Worm (Caenorhabditis elegans) whole organism, early embryonic: ENCODE data around the gene C32B5.15.
"Not testable (repeated sequence)": the region's sequence is repeated elsewhere in the genome, so short reads cannot be mapped to it uniquely, and the experiment has no call there.

Experiments used
- B0310.2 ChIP-seq: sonication (generic microtip); optimal IDR thresholded peaks from 2 replicates; lab custom pipeline; 2016; ENCODE audit warnings: mild to moderate bottlenecking, missing genetic modification characterization, missing compliant biosample characterization
- aly-1 ChIP-seq: sonication (generic microtip); optimal IDR thresholded peaks from 2 replicates; lab custom pipeline; 2016; ENCODE audit warnings: missing genetic modification characterization, missing compliant biosample characterization
- ama-1 ChIP-seq: fragments of 150-350 bp; optimal IDR thresholded peaks from 2 replicates; lab custom pipeline; 2014
- flt-1 ChIP-seq: fragments of 200-800 bp; sonication (Bioruptor generic); IDR thresholded peaks from 2 replicates; pipeline ENCODE4 v1.3.6; 2022; ENCODE audit warnings: missing genetic modification characterization, missing compliant biosample characterization
- hnd-1 ChIP-seq: sonication (generic microtip); optimal IDR thresholded peaks from 2 replicates; lab custom pipeline; 2016; ENCODE audit warnings: missing genetic modification characterization, missing compliant biosample characterization
- scrt-1 ChIP-seq: fragments of 200-800 bp; sonication (Bioruptor generic); IDR thresholded peaks from 2 replicates; pipeline ENCODE4 v1.3.6; 2022; ENCODE audit warnings: missing genetic modification characterization, missing compliant biosample characterization
- sea-1 ChIP-seq: fragments of 200-800 bp; sonication (Bioruptor generic); conservative IDR thresholded peaks from 2 replicates; pipeline ENCODE4 v1.3.6; 2022; ENCODE audit warnings: missing genetic modification characterization, missing compliant biosample characterization

ce11 chrII:930871-931270, 41.9 kb downstream of the C32B5.15 start, which contains the start of gene fbxc-34:
- TF ChIP-seq ama-1 (lab: Kevin White, UChicago); scrt-1 (GFP tag; lab: Robert Waterston, UW); flt-1 (GFP tag; lab: Robert Waterston, UW); aly-1; sea-1; hnd-1 (tag; lab: Kevin White, UChicago); B0310.2 (tag; lab: Kevin White, UChicago): not testable (repeated sequence)
